Worm (Caenorhabditis elegans) whole organism, L4 larva: ENCODE results near the gene ZK938.10.

ENCODE experiments used
- Y75B8A.6 ChIP-seq: fragments of 200-800 bp; sonication (Bioruptor generic); IDR thresholded peaks from 2 replicates; pipeline ENCODE4 v1.3.6; 2022; ENCODE audit warnings: missing genetic modification reagents, missing genetic modification characterization, missing compliant biosample characterization
- nhr-11 ChIP-seq: fragments of 150-350 bp; optimal IDR thresholded peaks from 2 replicates; lab custom pipeline; 2014; ENCODE audit warnings: missing biosample characterization, missing genetic modification characterization
- pha-4 ChIP-seq, 2 experiments: fragments of 150-350 bp in 1 of 2; fragments of 200-800 bp in 1 of 2; sonication (Bioruptor generic) in 1 of 2; IDR thresholded peaks in 1 of 2; optimal IDR thresholded peaks in 1 of 2; 2 replicates each; pipeline versions ENCODE4 v1.3.6 to Lab custom; 2014 to 2022; ENCODE audit warnings: missing genetic modification characterization in 2 of 2, missing genetic modification reagents in 2 of 2, missing biosample characterization in 1 of 2, missing compliant biosample characterization in 1 of 2

ce11 chrII:9862147-9862546 is 11.3 kb upstream of the ZK938.10 start, which contains the start of gene C08H9.18:
- TF ChIP-seq nhr-11 (tag; lab: Kevin White, UChicago) (no peak), Y75B8A.6 (GFP tag; lab: Robert Waterston, UW) (no peak), pha-4 (GFP tag; IDR thresholded peaks at IDR 0.05; lab: Robert Waterston, UW) (no peak), pha-4 (tag; optimal IDR thresholded peaks at IDR 0.05; lab: Kevin White, UChicago) (no peak)
